Fruit fly (Drosophila melanogaster) whole organism, embryonic: Measurements from ENCODE around the gene CG11999.

Experiments used
- Bgb ChIP-seq: fragments of 200-800 bp; sonication (Bioruptor generic); IDR thresholded peaks from 2 replicates; pipeline ENCODE4 v1.3.6; 2022; ENCODE audit warnings: missing biosample characterization, missing genetic modification characterization; ENCODE audit not compliant: partially characterized antibody
- BtbVII ChIP-seq: fragments of 200-800 bp; sonication (Bioruptor generic); optimal IDR thresholded peaks from 3 replicates; lab custom pipeline; 2017; ENCODE audit warnings: missing biosample characterization, mild to moderate bottlenecking, missing genetic modification characterization
- CG10147 ChIP-seq: fragments of 200-800 bp; sonication (Bioruptor generic); optimal IDR thresholded peaks from 2 replicates; lab custom pipeline; 2019; ENCODE audit warnings: missing biosample characterization, mild to moderate bottlenecking, missing genetic modification characterization, moderate library complexity
- CG1024 ChIP-seq: fragments of 200-800 bp; sonication (Bioruptor generic); IDR thresholded peaks from 2 replicates; pipeline ENCODE4 v1.3.6; 2022; ENCODE audit warnings: missing biosample characterization, missing genetic modification characterization
- CG10321 ChIP-seq: fragments of 200-800 bp; sonication (Bioruptor generic); IDR thresholded peaks from 2 replicates; pipeline ENCODE4 v1.3.6; 2022; ENCODE audit warnings: missing biosample characterization, missing genetic modification characterization
- CG10366 ChIP-seq: fragments of 200-800 bp; sonication (Bioruptor generic); IDR thresholded peaks from 2 replicates; pipeline ENCODE4 v1.3.6; 2022; ENCODE audit warnings: missing biosample characterization, missing genetic modification characterization
- CG11398 ChIP-seq: fragments of 200-800 bp; sonication (Bioruptor generic); optimal IDR thresholded peaks from 2 replicates; lab custom pipeline; 2016; ENCODE audit warnings: missing biosample characterization, missing genetic modification characterization
- CG12071 ChIP-seq: fragments of 200-800 bp; sonication (Bioruptor generic); optimal IDR thresholded peaks from 3 replicates; lab custom pipeline; 2018; ENCODE audit warnings: missing biosample characterization, mild to moderate bottlenecking, missing genetic modification characterization
- CG15011 ChIP-seq: fragments of 200-800 bp; sonication (Bioruptor generic); optimal IDR thresholded peaks from 3 replicates; lab custom pipeline; 2018; ENCODE audit warnings: missing biosample characterization, mild to moderate bottlenecking, missing genetic modification characterization
- CG15073 ChIP-seq: fragments of 200-800 bp; sonication (Bioruptor generic); optimal IDR thresholded peaks from 2 replicates; lab custom pipeline; 2016; ENCODE audit warnings: missing biosample characterization, missing genetic modification characterization
- CG17802 ChIP-seq: fragments of 200-800 bp; sonication (Bioruptor generic); optimal IDR thresholded peaks from 2 replicates; lab custom pipeline; 2018; ENCODE audit warnings: missing biosample characterization, mild to moderate bottlenecking, missing genetic modification characterization, moderate library complexity
- CG18764 ChIP-seq: fragments of 200-800 bp; sonication (Bioruptor generic); optimal IDR thresholded peaks from 3 replicates; lab custom pipeline; 2016; ENCODE audit warnings: missing biosample characterization, missing genetic modification characterization
- CG32532 ChIP-seq: fragments of 200-800 bp; sonication (Bioruptor generic); IDR thresholded peaks from 2 replicates; pipeline ENCODE4 v1.3.6; 2022; ENCODE audit warnings: missing biosample characterization, missing genetic modification characterization
- CG32767 ChIP-seq: fragments of 200-800 bp; sonication (Bioruptor generic); IDR thresholded peaks from 2 replicates; pipeline ENCODE4 v1.3.6; 2022; ENCODE audit warnings: missing biosample characterization, missing genetic modification characterization
- CG4328 ChIP-seq: fragments of 200-800 bp; sonication (Bioruptor generic); optimal IDR thresholded peaks from 3 replicates; lab custom pipeline; 2017; ENCODE audit warnings: missing biosample characterization, missing genetic modification reagents, missing genetic modification characterization
- CG43689 ChIP-seq: fragments of 200-800 bp; sonication (Bioruptor generic); IDR thresholded peaks from 2 replicates; pipeline ENCODE4 v1.3.6; 2022; ENCODE audit warnings: missing biosample characterization, missing genetic modification characterization
- CG4854 ChIP-seq: fragments of 200-800 bp; sonication (Bioruptor generic); optimal IDR thresholded peaks from 2 replicates; lab custom pipeline; 2016; ENCODE audit warnings: missing biosample characterization, missing genetic modification characterization, inconsistent platforms
- CG6254 ChIP-seq: fragments of 200-800 bp; sonication (Bioruptor generic); optimal IDR thresholded peaks from 3 replicates; lab custom pipeline; 2017; ENCODE audit warnings: mild to moderate bottlenecking, missing biosample characterization, missing genetic modification reagents, missing genetic modification characterization
- CG7357 ChIP-seq: fragments of 200-800 bp; sonication (Bioruptor generic); IDR thresholded peaks from 3 replicates; pipeline ENCODE4 v1.3.6; 2022; ENCODE audit warnings: missing biosample characterization, missing genetic modification characterization
- CG8388 ChIP-seq: fragments of 200-800 bp; sonication (Bioruptor generic); optimal IDR thresholded peaks from 2 replicates; lab custom pipeline; 2019; ENCODE audit warnings: missing biosample characterization, mild to moderate bottlenecking, missing genetic modification characterization, moderate library complexity
- CTCF ChIP-seq: fragments of 200-800 bp; sonication (Bioruptor generic); optimal IDR thresholded peaks from 2 replicates; lab custom pipeline; 2017; ENCODE audit warnings: missing biosample characterization, mild to moderate bottlenecking, missing genetic modification characterization, moderate library complexity
- CoRest ChIP-seq: fragments of 200-800 bp; sonication (Bioruptor generic); optimal IDR thresholded peaks from 3 replicates; lab custom pipeline; 2018; ENCODE audit warnings: missing biosample characterization, mild to moderate bottlenecking, missing genetic modification characterization, moderate library complexity
- Dp ChIP-seq: fragments of 200-800 bp; sonication (Bioruptor generic); optimal IDR thresholded peaks from 2 replicates; lab custom pipeline; 2018; ENCODE audit warnings: missing biosample characterization, mild to moderate bottlenecking, missing genetic modification characterization, moderate library complexity
- Fer1 ChIP-seq: fragments of 200-800 bp; sonication (Bioruptor generic); optimal IDR thresholded peaks from 2 replicates; lab custom pipeline; 2017; ENCODE audit warnings: missing biosample characterization, mild to moderate bottlenecking, missing genetic modification characterization
- Gug ChIP-seq: fragments of 200-800 bp; sonication (Bioruptor generic); IDR thresholded peaks from 4 replicates; pipeline ENCODE4 v1.3.6; 2022; ENCODE audit warnings: missing biosample characterization, missing genetic modification characterization
- Hr3 ChIP-seq: fragments of 200-800 bp; sonication (Bioruptor generic); optimal IDR thresholded peaks from 3 replicates; lab custom pipeline; 2016; ENCODE audit warnings: missing biosample characterization, missing genetic modification characterization
- Nf-YB ChIP-seq: fragments of 200-800 bp; sonication (Bioruptor generic); optimal IDR thresholded peaks from 3 replicates; lab custom pipeline; 2019; ENCODE audit warnings: missing biosample characterization, mild to moderate bottlenecking, missing genetic modification characterization, moderate library complexity
- Sox100B ChIP-seq: fragments of 200-800 bp; sonication (Bioruptor generic); optimal IDR thresholded peaks from 3 replicates; lab custom pipeline; 2018; ENCODE audit warnings: missing biosample characterization, mild to moderate bottlenecking, missing genetic modification characterization
- Sry-β ChIP-seq: fragments of 200-800 bp; sonication (Bioruptor generic); optimal IDR thresholded peaks from 2 replicates; lab custom pipeline; 2018; ENCODE audit warnings: missing biosample characterization, mild to moderate bottlenecking, missing genetic modification characterization, moderate library complexity
- Sry-δ ChIP-seq: fragments of 200-800 bp; sonication (Bioruptor generic); optimal IDR thresholded peaks from 2 replicates; lab custom pipeline; 2016; ENCODE audit warnings: missing biosample characterization, missing genetic modification characterization
- ab ChIP-seq: fragments of 200-800 bp; sonication (Bioruptor generic); optimal IDR thresholded peaks from 2 replicates; lab custom pipeline; 2016; ENCODE audit warnings: missing biosample characterization, missing genetic modification characterization
- bigmax ChIP-seq: fragments of 200-800 bp; sonication (Bioruptor generic); optimal IDR thresholded peaks from 2 replicates; lab custom pipeline; 2018; ENCODE audit warnings: missing biosample characterization, mild to moderate bottlenecking, missing genetic modification characterization
- caup ChIP-seq: fragments of 200-800 bp; sonication (Bioruptor generic); optimal IDR thresholded peaks from 3 replicates; lab custom pipeline; 2017; ENCODE audit warnings: missing biosample characterization, mild to moderate bottlenecking, missing genetic modification characterization, moderate library complexity; ENCODE audit not compliant: severe bottlenecking
- dan ChIP-seq: fragments of 200-800 bp; sonication (Bioruptor generic); IDR thresholded peaks from 2 replicates; pipeline ENCODE4 v1.3.6; 2022; ENCODE audit warnings: missing biosample characterization, missing genetic modification characterization
- dimm ChIP-seq: fragments of 200-800 bp; sonication (Bioruptor generic); IDR thresholded peaks from 2 replicates; pipeline ENCODE4 v1.3.6; 2022; ENCODE audit warnings: missing biosample characterization, missing genetic modification characterization
- dmrt11E ChIP-seq: fragments of 200-800 bp; sonication (Bioruptor generic); optimal IDR thresholded peaks from 3 replicates; lab custom pipeline; 2018; ENCODE audit warnings: missing biosample characterization, mild to moderate bottlenecking, missing genetic modification characterization, moderate library complexity
- fu2 ChIP-seq: fragments of 200-800 bp; sonication (Bioruptor generic); optimal IDR thresholded peaks from 2 replicates; lab custom pipeline; 2016; ENCODE audit warnings: missing biosample characterization, missing genetic modification characterization
- gem ChIP-seq: fragments of 200-800 bp; sonication (Bioruptor generic); optimal IDR thresholded peaks from 2 replicates; lab custom pipeline; 2019; ENCODE audit warnings: missing biosample characterization, mild to moderate bottlenecking, missing genetic modification characterization, moderate library complexity
- gro ChIP-seq: fragments of 200-800 bp; sonication (Bioruptor generic); optimal IDR thresholded peaks from 2 replicates; lab custom pipeline; 2016; ENCODE audit warnings: missing biosample characterization, missing genetic modification characterization
- luna ChIP-seq: fragments of 200-800 bp; sonication (Bioruptor generic); optimal IDR thresholded peaks from 2 replicates; lab custom pipeline; 2016; ENCODE audit warnings: missing biosample characterization, missing genetic modification characterization
- pfk ChIP-seq: fragments of 200-800 bp; sonication (Bioruptor generic); optimal IDR thresholded peaks from 2 replicates; lab custom pipeline; 2018; ENCODE audit warnings: missing biosample characterization, mild to moderate bottlenecking, missing genetic modification characterization, moderate library complexity
- pho ChIP-seq: fragments of 200-800 bp; sonication (Bioruptor generic); optimal IDR thresholded peaks from 2 replicates; lab custom pipeline; 2016; ENCODE audit warnings: missing biosample characterization, missing genetic modification characterization
- ranshi ChIP-seq: fragments of 200-800 bp; sonication (Bioruptor generic); IDR thresholded peaks from 2 replicates; pipeline ENCODE4 v1.3.6; 2022; ENCODE audit warnings: missing biosample characterization, missing genetic modification characterization
- salm ChIP-seq: fragments of 200-800 bp; sonication (Bioruptor generic); optimal IDR thresholded peaks from 2 replicates; lab custom pipeline; 2018; ENCODE audit warnings: missing biosample characterization, mild to moderate bottlenecking, missing genetic modification characterization
- sens-2 ChIP-seq: fragments of 200-800 bp; sonication (Bioruptor generic); IDR thresholded peaks from 2 replicates; pipeline ENCODE4 v1.3.6; 2022; ENCODE audit warnings: missing biosample characterization, missing genetic modification characterization
- shn ChIP-seq: fragments of 200-800 bp; sonication (Bioruptor generic); optimal IDR thresholded peaks from 3 replicates; lab custom pipeline; 2016; ENCODE audit warnings: missing biosample characterization, missing genetic modification characterization
- sqz ChIP-seq: fragments of 200-800 bp; sonication (Bioruptor generic); optimal IDR thresholded peaks from 3 replicates; lab custom pipeline; 2018; ENCODE audit warnings: missing biosample characterization, mild to moderate bottlenecking, missing genetic modification characterization
- twi ChIP-seq: fragments of 200-800 bp; optimal IDR thresholded peaks from 2 replicates; lab custom pipeline; 2019; ENCODE audit warnings: missing biosample characterization, mild to moderate bottlenecking, missing genetic modification characterization, moderate library complexity
- usp ChIP-seq: fragments of >200 bp; optimal IDR thresholded peaks from 2 replicates; lab custom pipeline; 2017; ENCODE audit warnings: missing biosample characterization, missing genetic modification characterization
- vvl ChIP-seq: fragments of 200-800 bp; sonication (Bioruptor generic); IDR thresholded peaks from 2 replicates; pipeline ENCODE4 v1.3.6; 2022; ENCODE audit warnings: missing biosample characterization, missing genetic modification characterization
- zfh1 ChIP-seq: fragments of 200-800 bp; sonication (Bioruptor generic); IDR thresholded peaks from 3 replicates; pipeline ENCODE4 v1.3.6; 2022; ENCODE audit warnings: missing biosample characterization, missing genetic modification characterization

CG11999 gene

dm6 chr3R:5323741-5324538, 30.6 kb downstream of the CG11999 start (continued):
- TF ChIP-seq Gug (GFP tag; lab: Robert Waterston, UW) (no peak), shn (no peak), CG4328 (GFP tag; lab: Kevin White, UChicago) (no peak), sens-2 (no peak), CG10147 (GFP tag; lab: Kevin White, UChicago) (no peak), CTCF (GFP tag; lab: Kevin White, UChicago) (no peak), CG12071 (GFP tag; lab: Kevin White, UChicago) (no peak), CoRest (tag; lab: Kevin White, UChicago) (no peak), Sry-δ (GFP tag; lab: Kevin White, UChicago) (no peak), CG10366 (no peak), sqz (GFP tag; lab: Kevin White, UChicago) (no peak), usp (GFP tag; lab: Kevin White, UChicago) (no peak), pho (GFP tag; lab: Kevin White, UChicago) (no peak), Fer1 (GFP tag; lab: Kevin White, UChicago) (no peak), pfk (GFP tag; lab: Kevin White, UChicago) (peak; percentile 25), gro (GFP tag; lab: Kevin White, UChicago) (peak; percentile 47), dimm (no peak), caup (GFP tag; lab: Kevin White, UChicago) (peak; percentile 22), CG43689 (GFP tag; lab: Robert Waterston, UW) (no peak), CG32767 (GFP tag; lab: Robert Waterston, UW) (no peak), salm (tag; lab: Kevin White, UChicago) (no peak), gem (no peak), Dp (no peak), CG4854 (GFP tag; lab: Kevin White, UChicago) (no peak), Sry-β (GFP tag; lab: Kevin White, UChicago) (no peak), Hr3 (GFP tag; lab: Kevin White, UChicago) (no peak), BtbVII (GFP tag; lab: Kevin White, UChicago) (peak; percentile 26), Sox100B (no peak), dan (GFP tag; lab: Robert Waterston, UW) (no peak), CG6254 (no peak), ab (GFP tag; lab: Kevin White, UChicago) (no peak), twi (peak; percentile 38), vvl (GFP tag; lab: Robert Waterston, UW) (0 out of 2 replicates have a peak, but pooled peaks have one; percentile 23), CG7357 (GFP tag; lab: Robert Waterston, UW) (no peak), CG17802 (tag; lab: Kevin White, UChicago) (no peak), fu2 (GFP tag; lab: Kevin White, UChicago) (no peak), CG15011 (GFP tag; lab: Kevin White, UChicago) (no peak), CG10321 (GFP tag; lab: Robert Waterston, UW) (no peak), CG18764 (no peak), bigmax (GFP tag; lab: Kevin White, UChicago) (no peak), ranshi (GFP tag; lab: Robert Waterston, UW) (peak; percentile 7; the same call in 1 of the 2 replicates), CG15073 (GFP tag; lab: Kevin White, UChicago) (no peak), CG32532 (GFP tag; lab: Robert Waterston, UW) (no peak), CG11398 (GFP tag; lab: Kevin White, UChicago) (no peak), CG1024 (GFP tag; lab: Robert Waterston, UW) (no peak), Nf-YB (no peak), CG8388 (no peak), dmrt11E (tag; lab: Kevin White, UChicago) (no peak), zfh1 (GFP tag; lab: Robert Waterston, UW) (no peak), Bgb (GFP tag; lab: Robert Waterston, UW) (no peak), luna (GFP tag; lab: Kevin White, UChicago) (no peak)
